Worm (Caenorhabditis elegans): ENCODE measurements around the gene algn-1.

The algn-1 gene

DNA sequence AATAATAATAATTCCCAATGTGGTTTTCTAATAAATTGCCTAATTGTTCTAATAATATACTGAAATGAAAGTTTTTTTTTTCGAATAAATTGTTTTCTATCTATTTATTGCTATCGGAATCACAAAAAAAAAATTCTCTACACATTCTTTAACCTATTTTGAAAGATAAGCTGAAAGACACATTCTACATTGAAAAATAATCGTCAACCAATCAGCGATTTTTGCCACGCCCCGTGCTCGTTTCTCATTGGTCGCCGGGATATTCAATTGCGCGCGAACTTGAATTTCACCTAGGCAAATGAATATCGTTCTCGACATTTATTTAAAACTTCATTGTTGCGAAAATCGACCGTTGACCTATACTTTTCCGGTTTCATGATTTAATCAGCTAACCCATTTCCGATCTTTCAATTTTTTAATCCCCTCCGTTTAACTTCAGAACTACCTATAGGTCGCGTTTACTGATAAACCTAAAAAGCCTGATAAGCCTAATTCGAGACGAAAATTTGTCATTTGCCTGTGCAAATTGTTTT, 40.2 kb downstream of the algn-1 start, which contains the start of gene F23F12.3:
Gene F23F12.3 (plus strand): TSS at position 483 of the 533 bp plus-strand sequence.
- TF ChIP-seq nhr-90 (tag; optimal IDR thresholded peaks at IDR 0.05; ENCODE audit: poor library complexity) (no peak), elt-2 (tag; optimal IDR thresholded peaks at IDR 0.05) (peak; percentile 32)

DNA sequence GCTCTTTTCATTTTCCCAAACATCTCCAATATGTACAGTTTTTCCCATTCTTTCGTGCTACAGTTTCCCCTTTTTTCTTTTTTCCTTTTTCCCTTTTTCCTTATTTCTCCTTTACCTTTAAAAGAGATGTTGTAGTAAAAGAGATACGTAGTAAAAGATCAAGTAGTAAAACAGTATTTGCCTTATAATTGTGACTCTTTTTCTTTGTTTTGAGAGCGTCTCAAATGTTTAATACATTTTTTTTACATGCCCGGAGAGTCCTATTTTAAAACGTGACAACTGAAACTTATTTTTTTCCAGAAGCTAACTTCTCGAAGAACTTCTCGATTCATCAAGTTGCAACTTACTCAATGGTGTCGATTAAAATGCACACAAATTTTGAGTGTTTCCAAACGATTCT, 47.9 kb downstream of the algn-1 start, which contains the start of gene F23F12.12:
Gene F23F12.12 (plus strand): TSS at position 301 of the 400 bp plus-strand sequence.
- no peak for TF ChIP-seq nhr-19 (GFP tag; conservative IDR thresholded peaks at IDR 0.05)
- TF ChIP-seq ceh-8 (GFP tag; optimal IDR thresholded peaks at IDR 0.05) = no peak
- no peak for TF ChIP-seq efl-3 (GFP tag; optimal IDR thresholded peaks at IDR 0.05)
- no peak for TF ChIP-seq ets-5 (GFP tag; IDR thresholded peaks at IDR 0.05)
- no peak for TF ChIP-seq Y116A8C.19 (tag; optimal IDR thresholded peaks at IDR 0.05; ENCODE audit: borderline replicate concordance)
- TF ChIP-seq F16B12.6 (tag; optimal IDR thresholded peaks at IDR 0.05) = no peak
- no peak for TF ChIP-seq jun-1 (tag; optimal IDR thresholded peaks at IDR 0.05)
- no peak for TF ChIP-seq unc-30 (tag; optimal IDR thresholded peaks at IDR 0.05)
- TF ChIP-seq egl-13 (tag; optimal IDR thresholded peaks at IDR 0.05) = no peak
- TF ChIP-seq nhr-76 (tag; optimal IDR thresholded peaks at IDR 0.05) = no peak
- TF ChIP-seq nhr-77 (tag; optimal IDR thresholded peaks at IDR 0.05) = no peak
- no peak for TF ChIP-seq pag-3 (tag; optimal IDR thresholded peaks at IDR 0.05; ENCODE audit: borderline replicate concordance, insufficient read depth)
- no peak for TF ChIP-seq irx-1 (tag; optimal IDR thresholded peaks at IDR 0.05)

DNA sequence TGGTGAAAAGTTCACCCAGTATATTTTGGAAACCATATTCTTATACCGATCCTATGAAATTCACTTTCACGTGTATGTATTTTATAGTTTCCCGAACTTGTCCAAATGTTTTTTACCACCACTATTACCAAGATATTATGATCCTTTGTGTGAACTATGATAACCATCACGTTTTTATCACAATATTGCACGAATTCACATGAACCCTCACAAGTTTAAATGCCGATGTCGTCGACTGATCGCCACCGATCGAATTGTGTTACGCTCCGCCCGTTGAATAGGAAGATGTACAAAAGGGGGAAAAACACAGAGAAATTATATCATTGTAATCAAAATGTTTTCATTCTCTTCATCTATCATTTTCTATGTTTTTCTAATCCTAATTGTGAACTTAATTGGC, 48.4 kb downstream of the algn-1 start:
- no peak for TF ChIP-seq vab-15 (tag; optimal IDR thresholded peaks at IDR 0.05)
- peak in 1 of 2 experiments; percentile 33 for TF ChIP-seq lin-35 (GFP tag; optimal IDR thresholded peaks at IDR 0.05)
- TF ChIP-seq unc-130 (tag; optimal IDR thresholded peaks at IDR 0.05) = peak; percentile 24
- TF ChIP-seq elt-2 (tag; optimal IDR thresholded peaks at IDR 0.05) = no peak
- no peak for TF ChIP-seq C16A3.4 (tag; optimal IDR thresholded peaks at IDR 0.05)
- no peak for TF ChIP-seq egl-27 (tag; optimal IDR thresholded peaks at IDR 0.05)
- no peak for TF ChIP-seq aha-1 (tag; optimal IDR thresholded peaks at IDR 0.05)
- TF ChIP-seq nhr-11 (tag; optimal IDR thresholded peaks at IDR 0.05) = no peak
- no peak for TF ChIP-seq nhr-47 (tag; optimal IDR thresholded peaks at IDR 0.05)
- no peak for TF ChIP-seq unc-86 (tag; optimal IDR thresholded peaks at IDR 0.05)
- no peak for TF ChIP-seq nhr-77 (tag; optimal IDR thresholded peaks at IDR 0.05)
- no peak for TF ChIP-seq zag-1 (tag; optimal IDR thresholded peaks at IDR 0.05)
- no peak for TF ChIP-seq mdl-1 (tag; optimal IDR thresholded peaks at IDR 0.05)
- no peak for TF ChIP-seq unc-62 (GFP tag; optimal IDR thresholded peaks at IDR 0.05)
- TF ChIP-seq isw-1 (GFP tag; IDR thresholded peaks at IDR 0.05) = no peak
- no peak for TF ChIP-seq grh-1 (GFP tag; IDR thresholded peaks at IDR 0.05)
- no peak for TF ChIP-seq tlp-1 (tag; optimal IDR thresholded peaks at IDR 0.05)
- TF ChIP-seq sptf-1 (tag; optimal IDR thresholded peaks at IDR 0.05) = no peak
- TF ChIP-seq nhr-85 (tag) = peak; percentile 72
- no peak for TF ChIP-seq efl-3 (GFP tag; optimal IDR thresholded peaks at IDR 0.05)
- no peak for TF ChIP-seq hlh-17 (GFP tag; optimal IDR thresholded peaks at IDR 0.05; ENCODE audit: borderline replicate concordance)
- TF ChIP-seq lin-39 (tag; optimal IDR thresholded peaks at IDR 0.05) = no peak
- no peak for TF ChIP-seq lin-13 (GFP tag; optimal IDR thresholded peaks at IDR 0.05)
- no peak for TF ChIP-seq ceh-82 (tag; optimal IDR thresholded peaks at IDR 0.05)
- TF ChIP-seq nhr-20 (tag; optimal IDR thresholded peaks at IDR 0.05) = peak; percentile 58
- no peak for TF ChIP-seq hpl-2 (GFP tag; optimal IDR thresholded peaks at IDR 0.05)
- no peak for TF ChIP-seq snpc-4 (tag; optimal IDR thresholded peaks at IDR 0.05)
- TF ChIP-seq fos-1 (tag; optimal IDR thresholded peaks at IDR 0.05) = no peak
- no peak for TF ChIP-seq irx-1 (tag; optimal IDR thresholded peaks at IDR 0.05)
- TF ChIP-seq blmp-1 (tag; optimal IDR thresholded peaks at IDR 0.05) = peak; percentile 47
- peak; percentile 42 for TF ChIP-seq nhr-71 (tag; optimal IDR thresholded peaks at IDR 0.05)
- no peak for TF ChIP-seq fkh-8 (tag; optimal IDR thresholded peaks at IDR 0.05)
- peak; percentile 49 for TF ChIP-seq nhr-19 (GFP tag; conservative IDR thresholded peaks at IDR 0.05)
- TF ChIP-seq swsn-7 (tag; optimal IDR thresholded peaks at IDR 0.05) = no peak
- TF ChIP-seq nhr-28 (tag; optimal IDR thresholded peaks at IDR 0.05) = no peak
- no peak for TF ChIP-seq pqm-1 (tag; optimal IDR thresholded peaks at IDR 0.05)
- TF ChIP-seq ceh-88 (GFP tag; IDR thresholded peaks at IDR 0.05) = no peak
- TF ChIP-seq fkh-4 (tag; optimal IDR thresholded peaks at IDR 0.05; ENCODE audit: borderline replicate concordance) = no peak
- TF ChIP-seq ztf-11 (tag; optimal IDR thresholded peaks at IDR 0.05) = no peak

All from whole organism, L1 larva.